Fruit fly (Drosophila melanogaster): ENCODE results near the gene CG14841.

Gene CG14841

DNA sequence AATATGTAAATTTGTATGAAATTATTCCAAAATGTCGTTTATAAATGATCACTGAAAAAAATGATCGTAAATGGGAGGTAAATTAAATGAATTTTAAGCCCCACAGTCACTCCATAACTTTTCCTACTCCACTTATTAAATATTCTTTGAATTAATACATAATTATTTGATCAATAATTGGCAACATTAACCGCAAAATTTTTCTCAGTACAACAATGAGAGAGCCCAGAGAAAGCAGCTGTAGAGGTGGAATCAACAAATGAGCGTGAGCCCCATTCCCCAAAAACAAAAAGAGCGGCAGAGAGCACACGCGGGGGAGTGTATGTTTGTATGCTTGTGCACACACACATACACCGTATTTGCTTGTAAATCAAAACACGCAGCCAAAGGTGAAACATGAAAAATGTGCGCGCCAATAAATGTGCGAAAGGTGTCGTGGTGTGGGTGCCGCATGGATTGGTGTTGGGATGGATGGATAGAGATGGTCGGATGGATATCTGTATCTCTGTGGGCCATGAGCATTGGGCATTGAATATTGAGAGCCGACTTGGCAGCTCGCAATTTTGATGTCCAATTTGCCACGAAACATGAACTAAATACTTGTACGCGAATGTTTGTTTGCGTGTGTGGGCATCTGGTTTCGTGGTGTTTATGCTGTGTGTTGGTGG, 21.7 kb upstream of the CG14841 start (continued):
- TF ChIP-seq Dbx (GFP tag; IDR thresholded peaks at IDR 0.05) (no peak), gro (GFP tag; optimal IDR thresholded peaks at IDR 0.05) (peak; percentile 94), CG7271 (tag; optimal IDR thresholded peaks at IDR 0.05) (peak; percentile 87), Blimp-1 (GFP tag; optimal IDR thresholded peaks at IDR 0.05) (peak; percentile 98), CG3407 (GFP tag; optimal IDR thresholded peaks at IDR 0.05) (peak; percentile 97), btn (GFP tag; optimal IDR thresholded peaks at IDR 0.05) (peak; percentile 75), sc (optimal IDR thresholded peaks at IDR 0.05) (no peak), sc (GFP tag; optimal IDR thresholded peaks at IDR 0.05) (peak; percentile 98), CG9727 (GFP tag; optimal IDR thresholded peaks at IDR 0.05) (peak; percentile 99), chinmo (GFP tag; IDR thresholded peaks at IDR 0.05; ENCODE audit: partially characterized antibody) (no peak), sima (GFP tag; optimal IDR thresholded peaks at IDR 0.05) (peak; percentile 79), twi (tag; optimal IDR thresholded peaks at IDR 0.05) (peak; percentile 94), CG16863 (GFP tag; optimal IDR thresholded peaks at IDR 0.05) (peak; percentile 95), pnt (GFP tag; optimal IDR thresholded peaks at IDR 0.05) (peak; percentile 91), Oli (tag; optimal IDR thresholded peaks at IDR 0.05) (peak; percentile 99), sim (GFP tag; IDR thresholded peaks at IDR 0.05) (no peak), CG17328 (GFP tag; IDR thresholded peaks at IDR 0.05) (no peak), CG14667 (GFP tag; IDR thresholded peaks at IDR 0.05) (no peak), Dp (GFP tag; optimal IDR thresholded peaks at IDR 0.05) (peak; percentile 27), CG12942 (GFP tag; optimal IDR thresholded peaks at IDR 0.05) (peak; percentile 98), CG18476 (GFP tag; optimal IDR thresholded peaks at IDR 0.05) (peak; percentile 98), Sox100B (GFP tag; optimal IDR thresholded peaks at IDR 0.05) (peak; percentile 98), kay (GFP tag; optimal IDR thresholded peaks at IDR 0.05) (peak; percentile 96), Six4 (GFP tag; optimal IDR thresholded peaks at IDR 0.05) (peak; percentile 98), CG10147 (GFP tag; optimal IDR thresholded peaks at IDR 0.05) (peak; percentile 99), CG14710 (tag; optimal IDR thresholded peaks at IDR 0.05) (peak; percentile 97), dmrt11E (tag; optimal IDR thresholded peaks at IDR 0.05) (peak; percentile 97), Scr (GFP tag; IDR thresholded peaks at IDR 0.05; ENCODE audit: partially characterized antibody) (no peak), org-1 (GFP tag; optimal IDR thresholded peaks at IDR 0.05) (peak; percentile 97), CG18599 (GFP tag; optimal IDR thresholded peaks at IDR 0.05) (peak; percentile 98), repo (GFP tag; optimal IDR thresholded peaks at IDR 0.05) (peak; percentile 83), zen (tag; optimal IDR thresholded peaks at IDR 0.05) (peak; percentile 96), zfh1 (GFP tag; IDR thresholded peaks at IDR 0.05) (no peak), CG15479 (GFP tag; optimal IDR thresholded peaks at IDR 0.05) (no peak), ab (GFP tag; optimal IDR thresholded peaks at IDR 0.05) (peak; percentile 74), kah (GFP tag; optimal IDR thresholded peaks at IDR 0.05) (peak; percentile 94), CG1603 (tag; optimal IDR thresholded peaks at IDR 0.05) (peak; percentile 97), CG11504 (tag; optimal IDR thresholded peaks at IDR 0.05) (peak; percentile 98), CG1529 (GFP tag; optimal IDR thresholded peaks at IDR 0.05) (peak; percentile 98), CG31224 (GFP tag; IDR thresholded peaks at IDR 0.05) (no peak), Lhr (GFP tag; optimal IDR thresholded peaks at IDR 0.05) (peak; percentile 94), CG17361 (GFP tag; IDR thresholded peaks at IDR 0.05) (no peak), crp (GFP tag; optimal IDR thresholded peaks at IDR 0.05) (peak; percentile 28 to 75), ewg (GFP tag; optimal IDR thresholded peaks at IDR 0.05) (peak; percentile 96), Abd-B (GFP tag; optimal IDR thresholded peaks at IDR 0.05) (peak; percentile 99), Gug (GFP tag; IDR thresholded peaks at IDR 0.05) (peak; percentile 95), PHDP (tag; optimal IDR thresholded peaks at IDR 0.05) (peak; percentile 99), CG12155 (GFP tag; optimal IDR thresholded peaks at IDR 0.05) (peak; percentile 97), Rx (GFP tag; IDR thresholded peaks at IDR 0.05) (no peak)

Data from whole organism, embryonic.